Worm (Caenorhabditis elegans) whole organism, young adult: ENCODE data around the gene lin-66.

Experiments
- B0019.2 ChIP-seq: fragments of 200-800 bp; sonication (Bioruptor generic); conservative IDR thresholded peaks from 2 replicates; pipeline ENCODE4 v1.3.6; 2022; ENCODE audit warnings: missing genetic modification reagents, missing genetic modification characterization, missing compliant biosample characterization
- C17E4.6 ChIP-seq: fragments of 200-800 bp; sonication (Bioruptor generic); IDR thresholded peaks from 2 replicates; pipeline ENCODE4 v1.3.6; 2022; ENCODE audit warnings: missing genetic modification reagents, missing genetic modification characterization, missing compliant biosample characterization
- F22D6.2 ChIP-seq: sonication (generic microtip); optimal IDR thresholded peaks from 2 replicates; lab custom pipeline; 2016; ENCODE audit warnings: mild to moderate bottlenecking, missing genetic modification characterization, missing compliant biosample characterization
- F23B12.7 ChIP-seq: sonication (generic microtip); optimal IDR thresholded peaks from 2 replicates; lab custom pipeline; 2017; ENCODE audit warnings: missing genetic modification characterization, mild to moderate bottlenecking, missing compliant biosample characterization, antibody characterized with exemption, moderate library complexity; ENCODE audit not compliant: insufficient read depth
- F33H1.4 ChIP-seq: fragments of 200-800 bp; sonication (Bioruptor generic); IDR thresholded peaks from 2 replicates; pipeline ENCODE4 v1.3.6; 2022; ENCODE audit warnings: missing genetic modification reagents, missing genetic modification characterization, missing compliant biosample characterization
- F49E8.2 ChIP-seq: sonication (generic microtip); optimal IDR thresholded peaks from 3 replicates; lab custom pipeline; 2017; ENCODE audit warnings: missing genetic modification characterization, mild to moderate bottlenecking, missing compliant biosample characterization, antibody characterized with exemption, moderate library complexity; ENCODE audit not compliant: insufficient read depth
- F57A8.1 ChIP-seq: fragments of 200-800 bp; sonication (Bioruptor generic); optimal IDR thresholded peaks from 2 replicates; lab custom pipeline; 2018; ENCODE audit warnings: mild to moderate bottlenecking, missing genetic modification characterization, moderate library complexity, missing compliant biosample characterization
- F57C9.4 ChIP-seq: sonication (generic microtip); optimal IDR thresholded peaks from 2 replicates; lab custom pipeline; 2017; ENCODE audit warnings: mild to moderate bottlenecking, missing genetic modification characterization, missing compliant biosample characterization
- T07F8.4 ChIP-seq: sonication (generic microtip); optimal IDR thresholded peaks from 2 replicates; lab custom pipeline; 2016; ENCODE audit warnings: mild to moderate bottlenecking, missing genetic modification characterization, moderate library complexity, missing compliant biosample characterization
- T26A5.8 ChIP-seq: sonication (generic microtip); optimal IDR thresholded peaks from 2 replicates; lab custom pipeline; 2016; ENCODE audit warnings: missing genetic modification characterization, missing compliant biosample characterization
- Y53F4B.3 ChIP-seq: fragments of 200-800 bp; sonication (Bioruptor generic); IDR thresholded peaks from 2 replicates; pipeline ENCODE4 v1.3.6; 2022; ENCODE audit warnings: missing genetic modification reagents, missing genetic modification characterization, missing compliant biosample characterization
- Y95B8A.8 ChIP-seq: fragments of 200-800 bp; sonication (Bioruptor generic); IDR thresholded peaks from 2 replicates; pipeline ENCODE4 v1.3.6; 2022; ENCODE audit warnings: missing genetic modification reagents, missing genetic modification characterization, missing compliant biosample characterization
- ZK185.1 ChIP-seq: sonication (generic microtip); optimal IDR thresholded peaks from 2 replicates; lab custom pipeline; 2016; ENCODE audit warnings: mild to moderate bottlenecking, missing genetic modification characterization, missing compliant biosample characterization; ENCODE audit not compliant: poor library complexity, severe bottlenecking
- ama-1 ChIP-seq, 3 experiments: fragments of 150-350 bp in 1 of 3; sonication (generic microtip) in 2 of 3; optimal IDR thresholded peaks; 2 replicates each; lab custom pipeline; 2014 to 2018; ENCODE audit warnings: missing biosample characterization in 2 of 3, missing genetic modification characterization in 2 of 3, missing genetic modification reagents in 2 of 3
- attf-5 ChIP-seq: fragments of 200-800 bp; sonication (Bioruptor generic); optimal IDR thresholded peaks from 2 replicates; lab custom pipeline; 2018; ENCODE audit warnings: mild to moderate bottlenecking, missing genetic modification characterization, missing compliant biosample characterization
- attf-6 ChIP-seq: fragments of 200-800 bp; sonication (Bioruptor generic); IDR thresholded peaks from 2 replicates; pipeline ENCODE4 v1.3.6; 2022; ENCODE audit warnings: missing genetic modification reagents, missing genetic modification characterization, missing compliant biosample characterization
- bed-1 ChIP-seq: fragments of 200-800 bp; sonication (Bioruptor generic); IDR thresholded peaks from 2 replicates; pipeline ENCODE4 v1.3.6; 2022; ENCODE audit warnings: missing genetic modification reagents, missing genetic modification characterization, missing compliant biosample characterization
- ceh-79 ChIP-seq: sonication (generic microtip); optimal IDR thresholded peaks from 2 replicates; lab custom pipeline; 2017; ENCODE audit warnings: mild to moderate bottlenecking, missing genetic modification characterization, missing compliant biosample characterization
- ceh-91 ChIP-seq: fragments of 200-800 bp; sonication (Bioruptor generic); IDR thresholded peaks from 2 replicates; pipeline ENCODE4 v1.3.6; 2022; ENCODE audit warnings: missing genetic modification reagents, missing genetic modification characterization, missing compliant biosample characterization
- dpff-1 ChIP-seq: sonication (generic microtip); optimal IDR thresholded peaks from 2 replicates; lab custom pipeline; 2017; ENCODE audit warnings: mild to moderate bottlenecking, missing genetic modification characterization, missing compliant biosample characterization
- efl-1 ChIP-seq: fragments of 150-350 bp; optimal IDR thresholded peaks from 2 replicates; lab custom pipeline; 2014; ENCODE audit warnings: missing biosample characterization, missing genetic modification reagents, missing genetic modification characterization
- egrh-3 ChIP-seq: fragments of 200-800 bp; sonication (Bioruptor generic); IDR thresholded peaks from 2 replicates; pipeline ENCODE4 v1.3.6; 2022; ENCODE audit warnings: missing genetic modification reagents, missing genetic modification characterization, missing compliant biosample characterization
- hlh-26 ChIP-seq: fragments of 200-800 bp; sonication (Bioruptor generic); conservative IDR thresholded peaks from 2 replicates; pipeline ENCODE4 v1.3.6; 2022; ENCODE audit warnings: missing genetic modification reagents, missing genetic modification characterization, missing compliant biosample characterization
- hmg-1.2 ChIP-seq: fragments of 200-800 bp; sonication (Bioruptor generic); IDR thresholded peaks from 2 replicates; pipeline ENCODE4 v1.3.6; 2022; ENCODE audit warnings: missing genetic modification reagents, missing genetic modification characterization, missing compliant biosample characterization
- let-526 ChIP-seq: fragments of 200-800 bp; sonication (Bioruptor generic); IDR thresholded peaks from 2 replicates; pipeline ENCODE4 v1.3.6; 2022; ENCODE audit warnings: missing genetic modification reagents, missing genetic modification characterization, missing compliant biosample characterization
- lin-35 ChIP-seq, 3 experiments: fragments of 150-350 bp in 2 of 3; sonication (generic microtip) in 1 of 3; optimal IDR thresholded peaks; 2 replicates each; lab custom pipeline; 2014 to 2018; ENCODE audit warnings: missing biosample characterization in 3 of 3, missing genetic modification characterization in 3 of 3, missing genetic modification reagents in 3 of 3
- lin-54 ChIP-seq: fragments of 200-800 bp; sonication (Bioruptor generic); optimal IDR thresholded peaks from 2 replicates; lab custom pipeline; 2018; ENCODE audit warnings: mild to moderate bottlenecking, missing genetic modification characterization, missing compliant biosample characterization
- lir-1 ChIP-seq: fragments of 200-800 bp; sonication (Bioruptor generic); conservative IDR thresholded peaks from 2 replicates; pipeline ENCODE4 v1.3.6; 2022; ENCODE audit warnings: missing genetic modification reagents, missing genetic modification characterization, missing compliant biosample characterization
- lsl-1 ChIP-seq: fragments of 200-800 bp; sonication (Bioruptor generic); optimal IDR thresholded peaks from 2 replicates; lab custom pipeline; 2018; ENCODE audit warnings: mild to moderate bottlenecking, missing genetic modification characterization, moderate library complexity, missing compliant biosample characterization
- lsy-27 ChIP-seq: sonication (generic microtip); optimal IDR thresholded peaks from 2 replicates; lab custom pipeline; 2017; ENCODE audit warnings: missing genetic modification characterization, mild to moderate bottlenecking, missing compliant biosample characterization, antibody characterized with exemption, missing genotype, borderline replicate concordance; ENCODE audit not compliant: insufficient read depth
- madf-10 ChIP-seq: sonication (generic microtip); optimal IDR thresholded peaks from 2 replicates; lab custom pipeline; 2016; ENCODE audit warnings: mild to moderate bottlenecking, missing genetic modification characterization, missing compliant biosample characterization
- madf-6 ChIP-seq: fragments of 200-800 bp; sonication (Bioruptor generic); IDR thresholded peaks from 2 replicates; pipeline ENCODE4 v1.3.6; 2022; ENCODE audit warnings: missing genetic modification reagents, missing genetic modification characterization, missing compliant biosample characterization
- mes-4 ChIP-seq: sonication (generic microtip); optimal IDR thresholded peaks from 2 replicates; lab custom pipeline; 2016; ENCODE audit warnings: missing genotype, missing genetic modification characterization, missing compliant biosample characterization
- nhr-179 ChIP-seq: sonication (generic microtip); optimal IDR thresholded peaks from 2 replicates; lab custom pipeline; 2016; ENCODE audit warnings: mild to moderate bottlenecking, missing genetic modification characterization, missing compliant biosample characterization
- nhr-90 ChIP-seq: sonication (generic microtip); optimal IDR thresholded peaks from 2 replicates; lab custom pipeline; 2016; ENCODE audit warnings: missing genotype, mild to moderate bottlenecking, missing genetic modification characterization, missing compliant biosample characterization
- rpc-1 ChIP-seq, 2 experiments: fragments of 150-350 bp in 1 of 2; sonication (generic microtip) in 1 of 2; optimal IDR thresholded peaks; 2 replicates each; lab custom pipeline; 2014 to 2018; ENCODE audit warnings: missing biosample characterization in 1 of 2, missing genetic modification characterization in 1 of 2, missing genetic modification reagents in 1 of 2, missing genotype in 1 of 2
- snpc-4 ChIP-seq, 5 experiments: fragments of 150-350 bp in 1 of 5; sonication (generic microtip) in 4 of 5; optimal IDR thresholded peaks; 2 replicates each; lab custom pipeline; 2014 to 2018; ENCODE audit warnings: missing genetic modification characterization in 5 of 5, missing biosample characterization in 3 of 5, antibody characterized with exemption in 2 of 5, mild to moderate bottlenecking in 2 of 5, missing compliant biosample characterization in 2 of 5, missing genotype in 2 of 5, moderate library complexity in 2 of 5, missing genetic modification reagents in 1 of 5
- somi-1 ChIP-seq: fragments of 200-800 bp; sonication (Bioruptor generic); optimal IDR thresholded peaks from 2 replicates; lab custom pipeline; 2018; ENCODE audit warnings: mild to moderate bottlenecking, missing genetic modification characterization, missing compliant biosample characterization
- xnd-1 ChIP-seq: sonication (generic microtip); optimal IDR thresholded peaks from 2 replicates; lab custom pipeline; 2016; ENCODE audit warnings: missing genotype, missing genetic modification reagents, missing genetic modification characterization, missing compliant biosample characterization
- zfh-2 ChIP-seq: fragments of 200-800 bp; sonication (Bioruptor generic); conservative IDR thresholded peaks from 2 replicates; pipeline ENCODE4 v1.3.6; 2022; ENCODE audit warnings: missing genetic modification reagents, missing genetic modification characterization, missing compliant biosample characterization
- zim-3 ChIP-seq: sonication (generic microtip); optimal IDR thresholded peaks from 2 replicates; lab custom pipeline; 2017; ENCODE audit warnings: mild to moderate bottlenecking, missing genetic modification characterization, moderate library complexity, missing compliant biosample characterization
- ztf-22 ChIP-seq: fragments of 200-800 bp; sonication (Bioruptor generic); optimal IDR thresholded peaks from 2 replicates; lab custom pipeline; 2018; ENCODE audit warnings: mild to moderate bottlenecking, missing genetic modification characterization, moderate library complexity, missing compliant biosample characterization
- ztf-26 ChIP-seq: sonication (generic microtip); optimal IDR thresholded peaks from 2 replicates; lab custom pipeline; 2017; ENCODE audit warnings: missing genetic modification characterization, missing compliant biosample characterization

lin-66 gene

DNA sequence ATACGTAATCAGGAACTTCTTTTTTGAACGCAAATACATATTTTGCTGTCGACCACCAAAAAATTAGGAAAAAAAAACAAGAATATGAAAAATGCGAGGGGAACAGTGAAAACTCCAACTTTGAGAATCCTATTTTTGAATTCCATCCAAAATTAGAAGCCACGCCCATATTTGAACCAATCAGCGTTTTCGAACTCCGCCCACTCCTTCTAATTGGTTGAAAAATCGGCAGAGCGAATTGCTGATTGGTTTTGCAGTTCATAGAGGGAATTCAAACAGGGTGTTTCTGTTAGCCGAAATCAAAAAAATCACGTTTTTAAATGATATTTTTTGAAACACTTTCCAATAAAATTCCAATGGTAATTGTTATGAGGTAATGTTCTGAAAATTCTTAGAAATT lies 9.1 kb upstream of the lin-66 start:
- TF ChIP-seq ceh-91 (GFP tag; lab: Robert Waterston, UW) (no peak), hmg-1.2 (GFP tag; lab: Robert Waterston, UW) (no peak), F57A8.1 (GFP tag; lab: Kevin White, UChicago) (no peak), lir-1 (GFP tag; lab: Robert Waterston, UW) (no peak), attf-5 (GFP tag; lab: Kevin White, UChicago) (no peak), Y95B8A.8 (GFP tag; lab: Robert Waterston, UW) (no peak), rpc-1 (optimal IDR thresholded peaks at IDR 0.05; lab: Kevin White, UChicago) (no peak), rpc-1 (tag; optimal IDR thresholded peaks at IDR 0.05; lab: Kevin White, UChicago) (no peak), Y53F4B.3 (GFP tag; lab: Robert Waterston, UW) (no peak), T26A5.8 (tag; lab: Kevin White, UChicago) (no peak), hlh-26 (no peak), F23B12.7 (tag; lab: Kevin White, UChicago) (no peak)

DNA sequence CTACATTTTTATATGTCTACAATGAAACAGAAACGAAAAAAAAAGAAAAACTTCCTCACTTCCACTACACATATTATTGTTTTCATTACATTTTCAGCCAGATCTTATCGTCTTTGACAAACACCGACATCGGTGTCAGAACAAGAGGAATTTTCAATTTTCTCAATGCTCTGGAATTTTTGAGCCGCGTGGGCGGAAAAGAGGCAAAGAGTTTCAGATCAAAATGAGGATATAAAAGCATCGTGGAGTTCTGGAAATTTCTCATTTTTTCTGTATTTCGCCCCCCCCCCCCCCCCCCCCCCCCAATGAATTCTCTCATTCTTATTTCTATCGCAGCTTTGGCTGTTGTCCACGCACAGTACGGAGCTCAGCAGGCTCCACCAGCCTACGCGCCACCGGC lies 8.0 kb upstream of the lin-66 start, which contains the start of gene B0513.4:
Gene B0513.4 (plus strand): TSS at position 301 of the 400 bp plus-strand sequence.
- no peak for TF ChIP-seq ztf-26 (tag; lab: Kevin White, UChicago)
- TF ChIP-seq zfh-2, result peak; percentile 69

DNA sequence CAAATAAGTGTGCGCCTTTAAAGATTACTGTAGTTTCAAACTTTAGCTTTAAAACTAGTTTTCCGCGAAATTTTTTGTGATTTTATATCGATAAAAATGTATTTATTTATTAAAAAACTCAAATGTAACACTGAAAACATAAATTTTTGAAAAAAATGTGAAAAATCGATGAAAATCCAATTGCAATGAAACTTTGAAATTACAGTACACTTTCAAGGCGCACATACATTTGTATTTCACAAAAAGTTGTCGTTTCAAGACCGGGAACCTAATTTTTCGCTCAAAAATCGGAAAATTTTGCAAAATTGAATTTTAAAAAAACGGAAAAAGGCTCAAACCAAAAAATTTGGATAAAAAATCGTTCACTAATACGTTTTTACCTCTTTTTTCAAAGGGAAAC lies 7.5 kb upstream of the lin-66 start:
- TF ChIP-seq F49E8.2 (tag; lab: Kevin White, UChicago) (no peak), ztf-22 (GFP tag; lab: Kevin White, UChicago) (no peak), F22D6.2 (tag; lab: Kevin White, UChicago) (no peak), zfh-2 (no peak), T07F8.4 (tag; lab: Kevin White, UChicago) (no peak), somi-1 (GFP tag; lab: Kevin White, UChicago) (no peak), lin-54 (GFP tag; lab: Kevin White, UChicago) (no peak), snpc-4 (GFP tag; optimal IDR thresholded peaks at IDR 0.05; lab: Kevin White, UChicago) (peak; percentile 9), snpc-4 (tag; optimal IDR thresholded peaks at IDR 0.05; lab: Kevin White, UChicago) (peak in 2 of 4 experiments; percentile 30 to 72), F33H1.4 (GFP tag; lab: Robert Waterston, UW) (peak; percentile 49), let-526 (GFP tag; lab: Robert Waterston, UW) (no peak), nhr-179 (tag; lab: Kevin White, UChicago) (no peak), efl-1 (GFP tag; lab: Kevin White, UChicago) (no peak), C17E4.6 (GFP tag; lab: Robert Waterston, UW) (no peak), nhr-90 (tag; lab: Kevin White, UChicago) (no peak), xnd-1 (tag; lab: Kevin White, UChicago) (peak; percentile 6), lsl-1 (peak; percentile 84), attf-6 (GFP tag; lab: Robert Waterston, UW) (no peak), mes-4 (tag; lab: Kevin White, UChicago) (no peak), dpff-1 (tag; lab: Kevin White, UChicago) (no peak), bed-1 (no peak)

DNA sequence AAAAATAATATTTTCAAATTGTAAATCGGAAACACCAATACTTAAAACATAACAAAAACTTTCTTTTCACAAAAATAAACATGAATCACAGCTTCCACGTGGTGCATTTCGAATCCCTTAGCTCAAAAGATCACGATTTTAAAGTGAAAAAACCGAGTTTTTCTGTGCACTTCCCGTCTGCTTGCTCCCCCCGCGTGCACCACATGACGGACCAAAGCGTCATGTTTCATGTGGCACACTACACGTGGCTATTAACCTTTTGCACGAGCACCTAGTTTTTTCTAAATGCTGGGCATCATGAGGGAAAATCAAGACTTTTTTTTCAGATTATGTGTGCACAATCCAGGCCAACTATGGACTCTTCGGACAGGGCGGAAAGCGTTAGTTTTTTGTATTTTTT lies 7.1 kb upstream of the lin-66 start:
- TF ChIP-seq F57C9.4 (tag; lab: Kevin White, UChicago) (no peak), ceh-79 (tag; lab: Kevin White, UChicago) (no peak), egrh-3 (no peak), madf-10 (peak; percentile 36), lin-35 (GFP tag; optimal IDR thresholded peaks at IDR 0.05; lab: Kevin White, UChicago) (no peak), B0019.2 (GFP tag; lab: Robert Waterston, UW) (no peak), ama-1 (optimal IDR thresholded peaks at IDR 0.05; lab: Kevin White, UChicago) (no peak), ama-1 (GFP tag; optimal IDR thresholded peaks at IDR 0.05; lab: Kevin White, UChicago) (no peak), ztf-22 (GFP tag; lab: Kevin White, UChicago) (no peak), efl-1 (GFP tag; lab: Kevin White, UChicago) (no peak), bed-1 (no peak), madf-6 (GFP tag; lab: Robert Waterston, UW) (no peak), ZK185.1 (tag; lab: Kevin White, UChicago) (no peak), lsy-27 (tag; lab: Kevin White, UChicago) (no peak), zim-3 (no peak), zfh-2 (no peak), C17E4.6 (GFP tag; lab: Robert Waterston, UW) (no peak)
